Worm (Caenorhabditis elegans) whole organism, L1 larva: Measurements from ENCODE around the gene hic-1.

ENCODE experiments used
- C34B4.2 ChIP-seq: sonication (generic microtip); optimal IDR thresholded peaks from 2 replicates; lab custom pipeline; 2017; ENCODE audit warnings: mild to moderate bottlenecking, missing genetic modification characterization, missing compliant biosample characterization
- Y116A8C.19 ChIP-seq: sonication (generic microtip); optimal IDR thresholded peaks from 2 replicates; lab custom pipeline; 2016; ENCODE audit warnings: missing compliant biosample characterization, missing genetic modification characterization, borderline replicate concordance
- aha-1 ChIP-seq: fragments of 150-350 bp; optimal IDR thresholded peaks from 2 replicates; lab custom pipeline; 2014; ENCODE audit warnings: missing biosample characterization, missing genetic modification characterization
- ama-1 ChIP-seq: fragments of 150-350 bp; optimal IDR thresholded peaks from 2 replicates; lab custom pipeline; 2014
- ceh-8 ChIP-seq: fragments of 200-800 bp; sonication (Bioruptor generic); optimal IDR thresholded peaks from 2 replicates; lab custom pipeline; 2018; ENCODE audit warnings: mild to moderate bottlenecking, missing genetic modification characterization, moderate library complexity, missing compliant biosample characterization
- ceh-90 ChIP-seq: sonication (generic microtip); optimal IDR thresholded peaks from 2 replicates; lab custom pipeline; 2016; ENCODE audit warnings: missing genetic modification characterization, missing compliant biosample characterization
- efl-1 ChIP-seq, 4 experiments: fragments of 150-350 bp; optimal IDR thresholded peaks in 3 of 4; peaks in 1 of 4; 1 replicate in 1 of 4; 2 replicates in 3 of 4; lab custom pipeline; 2014; ENCODE audit warnings: missing biosample characterization in 2 of 4, missing genetic modification characterization in 2 of 4, missing genetic modification reagents in 2 of 4
- elt-2 ChIP-seq: sonication (generic microtip); optimal IDR thresholded peaks from 2 replicates; lab custom pipeline; 2016; ENCODE audit warnings: missing genetic modification characterization, mild to moderate bottlenecking, inconsistent platforms, missing compliant biosample characterization, missing genetic modification reagents
- elt-3 ChIP-seq, 6 experiments: fragments of 150-350 bp in 1 of 6; sonication (generic microtip); optimal IDR thresholded peaks; 2 replicates each; lab custom pipeline; 2017 to 2018; ENCODE audit warnings: missing biosample characterization in 6 of 6, missing genetic modification characterization in 6 of 6, inconsistent platforms in 1 of 6
- fkh-8 ChIP-seq: sonication (generic microtip); optimal IDR thresholded peaks from 2 replicates; lab custom pipeline; 2016; ENCODE audit warnings: mild to moderate bottlenecking, missing genetic modification characterization, missing compliant biosample characterization
- grh-1 ChIP-seq: fragments of 200-800 bp; sonication (Bioruptor generic); IDR thresholded peaks from 2 replicates; pipeline ENCODE4 v1.3.6; 2022; ENCODE audit warnings: missing genetic modification reagents, missing genetic modification characterization, missing compliant biosample characterization
- hlh-4 ChIP-seq: sonication (generic microtip); optimal IDR thresholded peaks from 2 replicates; lab custom pipeline; 2016; ENCODE audit warnings: mild to moderate bottlenecking, missing genetic modification characterization, missing compliant biosample characterization
- jun-1 ChIP-seq: fragments of 150-350 bp; optimal IDR thresholded peaks from 2 replicates; lab custom pipeline; 2014; ENCODE audit warnings: missing biosample characterization, missing genetic modification reagents, missing genetic modification characterization
- lin-14 ChIP-seq: fragments of 200-800 bp; sonication (Bioruptor generic); optimal IDR thresholded peaks from 2 replicates; lab custom pipeline; 2018; ENCODE audit warnings: mild to moderate bottlenecking, missing genetic modification characterization, moderate library complexity, missing compliant biosample characterization
- lin-15B ChIP-seq: fragments of 150-350 bp; sonication (generic microtip); optimal IDR thresholded peaks from 3 replicates; lab custom pipeline; 2014; ENCODE audit warnings: missing biosample characterization, missing genetic modification characterization
- lin-35 ChIP-seq, 2 experiments: fragments of 150-350 bp; optimal IDR thresholded peaks; 2 replicates each; lab custom pipeline; 2014; ENCODE audit warnings: missing biosample characterization in 2 of 2, missing genetic modification characterization in 2 of 2, missing genetic modification reagents in 2 of 2
- lin-39 ChIP-seq: fragments of 150-350 bp; optimal IDR thresholded peaks from 2 replicates; lab custom pipeline; 2014; ENCODE audit warnings: missing biosample characterization, missing genetic modification reagents, missing genetic modification characterization
- lir-3 ChIP-seq: sonication (generic microtip); optimal IDR thresholded peaks from 2 replicates; lab custom pipeline; 2016; ENCODE audit warnings: mild to moderate bottlenecking, missing genetic modification characterization, moderate library complexity, missing compliant biosample characterization; ENCODE audit not compliant: poor library complexity
- lsy-2 ChIP-seq, 2 experiments: fragments of 150-350 bp; optimal IDR thresholded peaks; 2 replicates each; lab custom pipeline; 2014; ENCODE audit warnings: missing biosample characterization in 2 of 2, missing genetic modification characterization in 2 of 2
- mdl-1 ChIP-seq, 2 experiments: fragments of 150-350 bp; optimal IDR thresholded peaks; 2 replicates each; lab custom pipeline; 2014 to 2017; ENCODE audit warnings: missing biosample characterization in 2 of 2, missing genetic modification characterization in 2 of 2, inconsistent platforms in 1 of 2
- mef-2 ChIP-seq: fragments of 150-350 bp; optimal IDR thresholded peaks from 2 replicates; lab custom pipeline; 2014; ENCODE audit warnings: missing biosample characterization, missing genetic modification characterization
- mep-1 ChIP-seq: fragments of 150-350 bp; optimal IDR thresholded peaks from 2 replicates; lab custom pipeline; 2014; ENCODE audit warnings: missing biosample characterization, missing genetic modification characterization
- nhr-11 ChIP-seq: fragments of 150-350 bp; optimal IDR thresholded peaks from 2 replicates; lab custom pipeline; 2014; ENCODE audit warnings: missing biosample characterization, missing genetic modification characterization
- nhr-19 ChIP-seq: fragments of 200-800 bp; sonication (Bioruptor generic); conservative IDR thresholded peaks from 2 replicates; pipeline ENCODE4 v1.3.6; 2022; ENCODE audit warnings: missing genetic modification characterization, missing compliant biosample characterization
- nhr-20 ChIP-seq: sonication (generic microtip); optimal IDR thresholded peaks from 2 replicates; lab custom pipeline; 2016; ENCODE audit warnings: mild to moderate bottlenecking, missing genetic modification characterization, missing compliant biosample characterization
- nhr-28 ChIP-seq: fragments of 150-350 bp; optimal IDR thresholded peaks from 2 replicates; lab custom pipeline; 2014; ENCODE audit warnings: missing biosample characterization, missing genetic modification characterization
- nhr-71 ChIP-seq: sonication (generic microtip); optimal IDR thresholded peaks from 2 replicates; lab custom pipeline; 2016; ENCODE audit warnings: mild to moderate bottlenecking, missing genetic modification characterization, moderate library complexity, missing compliant biosample characterization
- nhr-77 ChIP-seq: fragments of 150-350 bp; optimal IDR thresholded peaks from 2 replicates; lab custom pipeline; 2014; ENCODE audit warnings: missing biosample characterization, missing genetic modification characterization
- nhr-84 ChIP-seq: sonication (generic microtip); optimal IDR thresholded peaks from 2 replicates; lab custom pipeline; 2017; ENCODE audit warnings: missing biosample characterization, missing genetic modification characterization
- nhr-85 ChIP-seq: sonication (generic microtip); peaks from one replicate; lab custom pipeline; 2016; ENCODE audit warnings: missing genetic modification characterization, inconsistent platforms, missing compliant biosample characterization
- nhr-90 ChIP-seq: sonication (generic microtip); optimal IDR thresholded peaks from 2 replicates; lab custom pipeline; 2016; ENCODE audit warnings: mild to moderate bottlenecking, missing genetic modification characterization, missing compliant biosample characterization; ENCODE audit not compliant: poor library complexity
- rnt-1 ChIP-seq: sonication (generic microtip); optimal IDR thresholded peaks from 2 replicates; lab custom pipeline; 2016; ENCODE audit warnings: mild to moderate bottlenecking, missing genetic modification characterization, moderate library complexity, missing compliant biosample characterization
- skn-1 ChIP-seq: fragments of 150-350 bp; optimal IDR thresholded peaks from 2 replicates; lab custom pipeline; 2014; ENCODE audit warnings: missing biosample characterization, missing genetic modification characterization
- snpc-4 ChIP-seq: fragments of 150-350 bp; optimal IDR thresholded peaks from 2 replicates; lab custom pipeline; 2014; ENCODE audit warnings: missing biosample characterization, missing genetic modification characterization
- snu-23 ChIP-seq: sonication (generic microtip); optimal IDR thresholded peaks from 2 replicates; lab custom pipeline; 2016; ENCODE audit warnings: missing genetic modification characterization, missing compliant biosample characterization
- sox-4 ChIP-seq: sonication (generic microtip); optimal IDR thresholded peaks from 2 replicates; lab custom pipeline; 2016; ENCODE audit warnings: missing genetic modification characterization, missing compliant biosample characterization
- sptf-1 ChIP-seq: fragments of 150-350 bp; optimal IDR thresholded peaks from 2 replicates; lab custom pipeline; 2014; ENCODE audit warnings: missing biosample characterization, missing genetic modification characterization
- sup-37 ChIP-seq: fragments of 200-800 bp; sonication (Bioruptor generic); optimal IDR thresholded peaks from 2 replicates; lab custom pipeline; 2018; ENCODE audit warnings: mild to moderate bottlenecking, missing genetic modification characterization, missing compliant biosample characterization
- tbx-2 ChIP-seq: sonication (generic microtip); optimal IDR thresholded peaks from 2 replicates; lab custom pipeline; 2016; ENCODE audit warnings: missing genetic modification characterization, missing compliant biosample characterization
- unc-30 ChIP-seq: sonication (generic microtip); optimal IDR thresholded peaks from 2 replicates; lab custom pipeline; 2017; ENCODE audit warnings: missing biosample characterization, missing genetic modification characterization
- xbp-1 ChIP-seq: sonication (generic microtip); optimal IDR thresholded peaks from 2 replicates; lab custom pipeline; 2016; ENCODE audit warnings: missing genetic modification characterization, missing compliant biosample characterization
- zip-4 ChIP-seq: fragments of 200-800 bp; sonication (Bioruptor generic); optimal IDR thresholded peaks from 2 replicates; lab custom pipeline; 2018; ENCODE audit warnings: mild to moderate bottlenecking, missing genetic modification characterization, moderate library complexity, missing compliant biosample characterization
- ztf-11 ChIP-seq, 2 experiments: sonication (generic microtip); optimal IDR thresholded peaks; 2 replicates each; lab custom pipeline; 2016 to 2017; ENCODE audit warnings: missing genetic modification characterization in 2 of 2, missing biosample characterization in 1 of 2, missing compliant biosample characterization in 1 of 2

The hic-1 gene

DNA sequence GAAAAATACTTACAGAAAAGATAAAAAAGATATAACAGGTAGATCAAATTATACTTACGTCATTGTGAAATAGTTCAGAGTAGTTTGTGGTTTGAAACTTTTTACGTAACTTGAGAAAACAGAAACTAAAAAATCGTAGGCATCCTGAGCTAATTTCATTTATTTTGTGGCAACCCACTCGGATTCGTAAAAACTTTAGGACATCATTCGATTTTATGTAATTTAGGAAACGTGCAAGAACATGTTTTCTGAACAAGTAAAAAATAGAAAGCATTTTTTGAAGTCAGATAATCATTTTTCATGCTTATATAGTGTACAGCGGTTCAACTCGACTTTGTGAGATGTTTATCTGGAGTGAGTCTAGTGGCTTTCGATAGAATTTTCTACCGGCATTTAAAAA lies at the start of gene hic-1:
Gene hic-1 (minus strand): TSS at position 101 of the 400 bp plus-strand sequence.
- peak; percentile 27 for TF ChIP-seq lin-14
- no peak for TF ChIP-seq Y116A8C.19
- TF ChIP-seq, all 84 proteins: peak for 1

DNA sequence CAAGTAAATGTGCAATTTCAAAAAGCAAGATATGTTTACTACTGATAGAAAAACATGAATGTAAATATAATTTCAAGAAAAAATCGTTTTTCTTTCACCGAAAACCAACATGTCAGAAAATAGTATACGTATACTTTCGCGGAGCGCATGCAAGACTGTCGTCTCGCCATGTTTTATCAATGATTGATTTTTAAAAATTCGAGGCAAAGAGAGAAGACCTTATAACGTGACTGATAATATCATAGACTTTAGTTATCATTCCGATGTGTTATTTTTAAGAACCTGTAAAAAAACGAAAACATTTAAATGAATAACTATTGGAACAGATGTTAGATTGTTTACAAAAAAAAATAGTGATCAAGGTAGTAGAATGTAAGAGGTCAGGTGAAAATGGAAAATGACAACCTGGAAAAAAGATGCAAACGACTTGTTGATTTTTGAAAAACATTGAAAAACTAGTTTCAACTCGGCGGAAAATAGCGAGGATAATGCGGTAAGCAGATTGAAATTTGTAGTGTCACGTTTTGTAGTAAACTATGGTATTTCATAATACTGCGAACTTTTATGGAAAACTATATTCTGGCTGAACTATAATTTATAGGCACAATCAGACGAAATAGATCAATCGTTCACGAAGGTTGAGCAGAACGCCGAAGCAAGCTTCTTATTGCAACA lies 47.9 kb upstream of the hic-1 start:
- TF ChIP-seq unc-30 (tag; lab: Kevin White, UChicago) (no peak), zip-4 (no peak), rnt-1 (tag; lab: Kevin White, UChicago) (no peak), ceh-8 (GFP tag; lab: Kevin White, UChicago) (no peak), nhr-85 (peak; percentile 19), lin-35 (GFP tag; optimal IDR thresholded peaks at IDR 0.05; lab: Kevin White, UChicago) (peak in 1 of 2 experiments; percentile 27), nhr-77 (tag; lab: Kevin White, UChicago) (no peak), sox-4 (tag; lab: Kevin White, UChicago) (no peak), xbp-1 (tag; lab: Kevin White, UChicago) (no peak), nhr-20 (tag; lab: Kevin White, UChicago) (peak; percentile 72), ztf-11 (tag; optimal IDR thresholded peaks at IDR 0.05; lab: Kevin White, UChicago) (no peak), mep-1 (tag; lab: Kevin White, UChicago) (peak; percentile 5), fkh-8 (tag; lab: Kevin White, UChicago) (no peak), grh-1 (GFP tag; lab: Robert Waterston, UW) (peak; percentile 51; the same call in 1 of the 2 replicates), aha-1 (no peak), efl-1 (optimal IDR thresholded peaks at IDR 0.05; lab: Kevin White, UChicago) (no peak), efl-1 (GFP tag; optimal IDR thresholded peaks at IDR 0.05 in 1 of 2; lab: Kevin White, UChicago) (peak in 1 of 2 experiments; percentile 41), elt-2 (peak; percentile 46), snu-23 (GFP tag; lab: Kevin White, UChicago) (peak; percentile 50)

DNA sequence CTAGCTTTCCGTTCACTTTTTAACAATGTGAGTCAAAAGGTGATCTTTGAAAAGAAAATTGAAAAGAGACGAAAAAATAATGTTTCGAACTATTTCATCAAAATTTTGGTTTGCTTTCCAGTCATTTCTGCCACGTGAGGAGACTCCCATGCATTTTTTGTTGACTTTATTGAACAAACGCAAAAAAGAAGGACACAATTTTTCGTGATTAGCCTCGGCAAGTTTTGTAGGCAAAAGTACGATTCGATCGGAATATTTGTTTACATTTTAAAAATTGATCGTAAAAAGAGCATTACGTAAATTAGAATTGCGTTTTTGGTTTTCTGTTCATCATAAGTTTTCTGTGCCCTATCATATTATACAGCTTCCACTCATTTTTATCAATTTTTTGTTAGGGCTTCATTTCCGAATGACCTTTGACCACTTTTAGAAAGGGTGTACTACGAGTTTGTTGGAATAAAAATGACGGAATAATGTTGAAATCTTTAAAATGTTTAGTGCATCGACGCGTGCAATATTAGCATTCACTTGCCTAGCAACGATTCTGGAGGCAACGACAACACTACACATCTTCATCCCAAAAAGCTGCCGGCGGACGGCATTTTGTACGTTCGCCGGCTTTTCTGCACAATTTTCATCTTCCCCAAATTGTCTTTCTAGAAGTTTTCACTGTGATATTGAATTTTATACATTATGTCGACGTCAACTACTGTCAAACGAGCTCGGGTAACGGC lies 46.5 kb upstream of the hic-1 start, which contains the start of gene C56E10.3:
Gene C56E10.3 (plus strand): TSS at position 684 of the 734 bp plus-strand sequence.
- TF ChIP-seq nhr-85 (peak; percentile 32), jun-1 (tag; lab: Kevin White, UChicago) (no peak), sptf-1 (tag; lab: Kevin White, UChicago) (no peak), rnt-1 (tag; lab: Kevin White, UChicago) (no peak), sup-37 (GFP tag; lab: Kevin White, UChicago) (no peak), mdl-1 (tag; optimal IDR thresholded peaks at IDR 0.05; lab: Kevin White, UChicago) (peak in 1 of 2 experiments; percentile 44), mef-2 (tag; lab: Kevin White, UChicago) (no peak), Y116A8C.19 (no peak), elt-3 (tag; optimal IDR thresholded peaks at IDR 0.05; lab: Kevin White, UChicago) (no peak), nhr-20 (tag; lab: Kevin White, UChicago) (peak; percentile 67), lsy-2 (tag; optimal IDR thresholded peaks at IDR 0.05; lab: Kevin White, UChicago) (peak in 1 of 2 experiments; percentile 6), nhr-11 (tag; lab: Kevin White, UChicago) (no peak), ceh-90 (no peak), nhr-90 (peak; percentile 31), skn-1 (tag; lab: Kevin White, UChicago) (peak; percentile 30), lir-3 (tag; lab: Kevin White, UChicago) (no peak), lin-39 (no peak), hlh-4 (tag; lab: Kevin White, UChicago) (no peak), C34B4.2 (tag; lab: Kevin White, UChicago) (no peak), nhr-19 (GFP tag; lab: Robert Waterston, UW) (0 out of 2 replicates have a peak, but pooled peaks have one; percentile 5), ceh-8 (GFP tag; lab: Kevin White, UChicago) (no peak), nhr-28 (tag; lab: Kevin White, UChicago) (no peak), tbx-2 (tag; lab: Kevin White, UChicago) (peak; percentile 32), snpc-4 (no peak), nhr-84 (tag; lab: Kevin White, UChicago) (no peak), elt-2 (peak; percentile 65), snu-23 (GFP tag; lab: Kevin White, UChicago) (peak; percentile 12), lin-15B (tag; lab: Kevin White, UChicago) (no peak), ama-1 (lab: Kevin White, UChicago) (no peak), lin-14 (peak; percentile 39), mep-1 (tag; lab: Kevin White, UChicago) (no peak), nhr-71 (tag; lab: Kevin White, UChicago) (peak; percentile 46), lin-35 (GFP tag; optimal IDR thresholded peaks at IDR 0.05; lab: Kevin White, UChicago) (peak in 1 of 2 experiments; percentile 44)
